Worm (Caenorhabditis elegans) whole organism, early embryonic: Measurements from ENCODE around the gene sumv-2.

Experiments used
- ama-1 ChIP-seq: fragments of 150-350 bp; optimal IDR thresholded peaks from 2 replicates; lab custom pipeline; 2014
- flt-1 ChIP-seq: fragments of 200-800 bp; sonication (Bioruptor generic); IDR thresholded peaks from 2 replicates; pipeline ENCODE4 v1.3.6; 2022; ENCODE audit warnings: missing genetic modification characterization, missing compliant biosample characterization
- hnd-1 ChIP-seq: sonication (generic microtip); optimal IDR thresholded peaks from 2 replicates; lab custom pipeline; 2016; ENCODE audit warnings: missing genetic modification characterization, missing compliant biosample characterization
- tbx-11 ChIP-seq: fragments of 200-800 bp; sonication (Bioruptor generic); IDR thresholded peaks from 2 replicates; pipeline ENCODE4 v1.3.6; 2022; ENCODE audit warnings: missing genetic modification characterization, missing compliant biosample characterization
- tbx-37 ChIP-seq: fragments of 200-800 bp; sonication (Bioruptor generic); conservative IDR thresholded peaks from 2 replicates; pipeline ENCODE4 v1.3.6; 2022; ENCODE audit warnings: missing genetic modification reagents, missing genetic modification characterization, missing compliant biosample characterization

DNA sequence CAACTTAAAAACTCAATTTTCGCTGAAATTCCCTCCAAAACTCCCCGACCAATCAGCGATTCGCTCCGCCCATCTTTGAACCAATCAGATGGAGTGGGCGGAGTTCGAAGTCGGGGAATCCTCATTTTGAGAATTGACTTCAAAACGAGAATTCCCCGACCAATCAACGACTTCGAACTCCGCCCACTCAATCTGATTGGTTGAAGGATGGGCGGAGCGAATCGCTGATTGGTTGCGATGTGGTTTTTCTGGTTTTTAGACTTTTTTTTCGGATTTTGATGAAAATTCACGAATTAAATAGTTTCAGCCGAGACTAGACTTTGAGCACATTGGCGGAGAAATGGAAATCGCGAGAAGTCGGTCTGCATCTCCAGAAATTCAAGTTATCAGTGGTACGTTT lies 45.4 kb upstream of the sumv-2 start:
- TF ChIP-seq ama-1 (lab: Kevin White, UChicago): no peak
- TF ChIP-seq tbx-37 (GFP tag; lab: Robert Waterston, UW): no peak
- TF ChIP-seq hnd-1 (tag; lab: Kevin White, UChicago): no peak
- TF ChIP-seq tbx-11 (GFP tag; lab: Robert Waterston, UW): no peak
- no peak for TF ChIP-seq flt-1 (GFP tag; lab: Robert Waterston, UW)
